Fruit fly (Drosophila melanogaster): ENCODE data around the gene Nuak.
"Not testable (repeated sequence)": the region's sequence is repeated elsewhere in the genome, so short reads cannot be mapped to it uniquely, and the experiment has no call there.

dm6 chr3R:10338042-10338441, 73.9 kb downstream of the Nuak start, which contains the start of gene CG12592:
- not testable (repeated sequence) for TF ChIP-seq bbx (GFP tag; IDR thresholded peaks at IDR 0.05; ENCODE audit: partially characterized antibody); CG13424 (tag; optimal IDR thresholded peaks at IDR 0.05); Camta (GFP tag; optimal IDR thresholded peaks at IDR 0.05); CG34422 (GFP tag; IDR thresholded peaks at IDR 0.05); gem (tag; optimal IDR thresholded peaks at IDR 0.05); psq (GFP tag; optimal IDR thresholded peaks at IDR 0.05); CG9932 (GFP tag; IDR thresholded peaks at IDR 0.05); CG4328 (GFP tag; optimal IDR thresholded peaks at IDR 0.05); Sox100B (GFP tag; optimal IDR thresholded peaks at IDR 0.05)

Data from whole organism, embryonic.